Worm (Caenorhabditis elegans) whole organism, L1 larva: ENCODE measurements around the gene D1044.4.
A peak's percentile ranks its signal among the peaks of the same experiment; 100 is the strongest.

Source experiments
- C04F5.9 ChIP-seq: sonication (generic microtip); optimal IDR thresholded peaks from 2 replicates; lab custom pipeline; 2016; ENCODE audit warnings: missing genetic modification characterization, missing compliant biosample characterization
- aha-1 ChIP-seq: fragments of 150-350 bp; optimal IDR thresholded peaks from 2 replicates; lab custom pipeline; 2014; ENCODE audit warnings: missing biosample characterization, missing genetic modification characterization
- alr-1 ChIP-seq: fragments of 200-800 bp; sonication (Bioruptor generic); optimal IDR thresholded peaks from 2 replicates; lab custom pipeline; 2018; ENCODE audit warnings: borderline replicate concordance, mild to moderate bottlenecking, missing genetic modification characterization, missing compliant biosample characterization
- aly-2 ChIP-seq: fragments of 150-350 bp; optimal IDR thresholded peaks from 2 replicates; lab custom pipeline; 2014; ENCODE audit warnings: missing biosample characterization, missing genetic modification characterization
- ama-1 ChIP-seq: fragments of 150-350 bp; optimal IDR thresholded peaks from 2 replicates; lab custom pipeline; 2014
- blmp-1 ChIP-seq: fragments of 150-350 bp; optimal IDR thresholded peaks from 2 replicates; lab custom pipeline; 2014; ENCODE audit warnings: missing biosample characterization, missing genetic modification characterization
- ceh-82 ChIP-seq, 3 experiments: fragments of 150-350 bp in 1 of 3; sonication (generic microtip) in 2 of 3; optimal IDR thresholded peaks; 2 replicates each; lab custom pipeline; 2014 to 2017; ENCODE audit warnings: missing biosample characterization in 3 of 3, missing genetic modification characterization in 3 of 3
- ceh-90 ChIP-seq: sonication (generic microtip); optimal IDR thresholded peaks from 2 replicates; lab custom pipeline; 2016; ENCODE audit warnings: missing genetic modification characterization, missing compliant biosample characterization
- dpl-1 ChIP-seq, 3 experiments: fragments of 150-350 bp in 2 of 3; sonication (generic microtip) in 1 of 3; optimal IDR thresholded peaks; 2 replicates each; lab custom pipeline; 2014 to 2017; ENCODE audit warnings: missing biosample characterization in 3 of 3, missing genetic modification characterization in 3 of 3, missing genetic modification reagents in 3 of 3
- dsc-1 ChIP-seq: sonication (generic microtip); optimal IDR thresholded peaks from 2 replicates; lab custom pipeline; 2016; ENCODE audit warnings: mild to moderate bottlenecking, missing genetic modification characterization, missing compliant biosample characterization
- efl-1 ChIP-seq, 4 experiments: fragments of 150-350 bp; optimal IDR thresholded peaks in 3 of 4; peaks in 1 of 4; 1 replicate in 1 of 4; 2 replicates in 3 of 4; lab custom pipeline; 2014; ENCODE audit warnings: missing biosample characterization in 2 of 4, missing genetic modification characterization in 2 of 4, missing genetic modification reagents in 2 of 4
- egl-13 ChIP-seq: sonication (generic microtip); optimal IDR thresholded peaks from 2 replicates; lab custom pipeline; 2016; ENCODE audit warnings: missing genotype, missing genetic modification reagents, missing genetic modification characterization, missing compliant biosample characterization
- elt-2 ChIP-seq: sonication (generic microtip); optimal IDR thresholded peaks from 2 replicates; lab custom pipeline; 2016; ENCODE audit warnings: missing genetic modification characterization, mild to moderate bottlenecking, inconsistent platforms, missing compliant biosample characterization, missing genetic modification reagents
- fkh-10 ChIP-seq: sonication (generic microtip); optimal IDR thresholded peaks from 2 replicates; lab custom pipeline; 2017; ENCODE audit warnings: missing biosample characterization, missing genetic modification reagents, missing genetic modification characterization
- fkh-4 ChIP-seq: sonication (generic microtip); optimal IDR thresholded peaks from 2 replicates; lab custom pipeline; 2016; ENCODE audit warnings: missing compliant biosample characterization, missing genetic modification characterization, borderline replicate concordance
- fkh-8 ChIP-seq: sonication (generic microtip); optimal IDR thresholded peaks from 2 replicates; lab custom pipeline; 2016; ENCODE audit warnings: mild to moderate bottlenecking, missing genetic modification characterization, missing compliant biosample characterization
- fos-1 ChIP-seq: fragments of 150-350 bp; optimal IDR thresholded peaks from 2 replicates; lab custom pipeline; 2014; ENCODE audit warnings: missing biosample characterization, missing genetic modification characterization
- grh-1 ChIP-seq: fragments of 200-800 bp; sonication (Bioruptor generic); IDR thresholded peaks from 2 replicates; pipeline ENCODE4 v1.3.6; 2022; ENCODE audit warnings: missing genetic modification reagents, missing genetic modification characterization, missing compliant biosample characterization
- hlh-17 ChIP-seq: fragments of 200-800 bp; sonication (Bioruptor generic); optimal IDR thresholded peaks from 2 replicates; lab custom pipeline; 2018; ENCODE audit warnings: missing genetic modification characterization, mild to moderate bottlenecking, missing compliant biosample characterization, moderate library complexity, borderline replicate concordance
- hlh-4 ChIP-seq: sonication (generic microtip); optimal IDR thresholded peaks from 2 replicates; lab custom pipeline; 2016; ENCODE audit warnings: mild to moderate bottlenecking, missing genetic modification characterization, missing compliant biosample characterization
- irx-1 ChIP-seq: sonication (generic microtip); optimal IDR thresholded peaks from 2 replicates; lab custom pipeline; 2016; ENCODE audit warnings: missing genetic modification characterization, missing compliant biosample characterization
- isw-1 ChIP-seq: fragments of 200-800 bp; sonication (Bioruptor generic); IDR thresholded peaks from 2 replicates; pipeline ENCODE4 v1.3.6; 2022; ENCODE audit warnings: missing genetic modification characterization, missing compliant biosample characterization
- jun-1 ChIP-seq: fragments of 150-350 bp; optimal IDR thresholded peaks from 2 replicates; lab custom pipeline; 2014; ENCODE audit warnings: missing biosample characterization, missing genetic modification reagents, missing genetic modification characterization
- lin-13 ChIP-seq: fragments of 150-350 bp; optimal IDR thresholded peaks from 2 replicates; lab custom pipeline; 2014; ENCODE audit warnings: missing biosample characterization, missing genetic modification reagents, missing genetic modification characterization
- lin-14 ChIP-seq: fragments of 200-800 bp; sonication (Bioruptor generic); optimal IDR thresholded peaks from 2 replicates; lab custom pipeline; 2018; ENCODE audit warnings: mild to moderate bottlenecking, missing genetic modification characterization, moderate library complexity, missing compliant biosample characterization
- lin-35 ChIP-seq, 2 experiments: fragments of 150-350 bp; optimal IDR thresholded peaks; 2 replicates each; lab custom pipeline; 2014; ENCODE audit warnings: missing biosample characterization in 2 of 2, missing genetic modification characterization in 2 of 2, missing genetic modification reagents in 2 of 2
- lin-39 ChIP-seq: fragments of 150-350 bp; optimal IDR thresholded peaks from 2 replicates; lab custom pipeline; 2014; ENCODE audit warnings: missing biosample characterization, missing genetic modification reagents, missing genetic modification characterization
- lir-3 ChIP-seq: sonication (generic microtip); optimal IDR thresholded peaks from 2 replicates; lab custom pipeline; 2016; ENCODE audit warnings: mild to moderate bottlenecking, missing genetic modification characterization, moderate library complexity, missing compliant biosample characterization; ENCODE audit not compliant: poor library complexity
- lsy-2 ChIP-seq, 2 experiments: fragments of 150-350 bp; optimal IDR thresholded peaks; 2 replicates each; lab custom pipeline; 2014; ENCODE audit warnings: missing biosample characterization in 2 of 2, missing genetic modification characterization in 2 of 2
- mef-2 ChIP-seq: fragments of 150-350 bp; optimal IDR thresholded peaks from 2 replicates; lab custom pipeline; 2014; ENCODE audit warnings: missing biosample characterization, missing genetic modification characterization
- mep-1 ChIP-seq: fragments of 150-350 bp; optimal IDR thresholded peaks from 2 replicates; lab custom pipeline; 2014; ENCODE audit warnings: missing biosample characterization, missing genetic modification characterization
- nhr-11 ChIP-seq: fragments of 150-350 bp; optimal IDR thresholded peaks from 2 replicates; lab custom pipeline; 2014; ENCODE audit warnings: missing biosample characterization, missing genetic modification characterization
- nhr-12 ChIP-seq: sonication (generic microtip); optimal IDR thresholded peaks from 2 replicates; lab custom pipeline; 2017; ENCODE audit warnings: missing biosample characterization, missing genetic modification characterization
- nhr-19 ChIP-seq: fragments of 200-800 bp; sonication (Bioruptor generic); conservative IDR thresholded peaks from 2 replicates; pipeline ENCODE4 v1.3.6; 2022; ENCODE audit warnings: missing genetic modification characterization, missing compliant biosample characterization
- nhr-237 ChIP-seq: fragments of 150-350 bp; optimal IDR thresholded peaks from 2 replicates; lab custom pipeline; 2014; ENCODE audit warnings: missing biosample characterization, missing genetic modification characterization
- nhr-71 ChIP-seq: sonication (generic microtip); optimal IDR thresholded peaks from 2 replicates; lab custom pipeline; 2016; ENCODE audit warnings: mild to moderate bottlenecking, missing genetic modification characterization, moderate library complexity, missing compliant biosample characterization
- nhr-85 ChIP-seq: sonication (generic microtip); peaks from one replicate; lab custom pipeline; 2016; ENCODE audit warnings: missing genetic modification characterization, inconsistent platforms, missing compliant biosample characterization
- rnt-1 ChIP-seq: sonication (generic microtip); optimal IDR thresholded peaks from 2 replicates; lab custom pipeline; 2016; ENCODE audit warnings: mild to moderate bottlenecking, missing genetic modification characterization, moderate library complexity, missing compliant biosample characterization
- skn-1 ChIP-seq: fragments of 150-350 bp; optimal IDR thresholded peaks from 2 replicates; lab custom pipeline; 2014; ENCODE audit warnings: missing biosample characterization, missing genetic modification characterization
- snpc-4 ChIP-seq: fragments of 150-350 bp; optimal IDR thresholded peaks from 2 replicates; lab custom pipeline; 2014; ENCODE audit warnings: missing biosample characterization, missing genetic modification characterization
- snu-23 ChIP-seq: sonication (generic microtip); optimal IDR thresholded peaks from 2 replicates; lab custom pipeline; 2016; ENCODE audit warnings: missing genetic modification characterization, missing compliant biosample characterization
- sptf-1 ChIP-seq: fragments of 150-350 bp; optimal IDR thresholded peaks from 2 replicates; lab custom pipeline; 2014; ENCODE audit warnings: missing biosample characterization, missing genetic modification characterization
- swsn-7 ChIP-seq: sonication (generic microtip); optimal IDR thresholded peaks from 2 replicates; lab custom pipeline; 2016; ENCODE audit warnings: missing genetic modification characterization, missing compliant biosample characterization
- tbx-2 ChIP-seq: sonication (generic microtip); optimal IDR thresholded peaks from 2 replicates; lab custom pipeline; 2016; ENCODE audit warnings: missing genetic modification characterization, missing compliant biosample characterization
- unc-62 ChIP-seq: fragments of 150-350 bp; optimal IDR thresholded peaks from 2 replicates; lab custom pipeline; 2014; ENCODE audit warnings: missing biosample characterization, missing genetic modification reagents, missing genetic modification characterization
- vab-15 ChIP-seq: sonication (generic microtip); optimal IDR thresholded peaks from 2 replicates; lab custom pipeline; 2017; ENCODE audit warnings: missing genotype, mild to moderate bottlenecking, missing genetic modification characterization, missing compliant biosample characterization
- xbp-1 ChIP-seq: sonication (generic microtip); optimal IDR thresholded peaks from 2 replicates; lab custom pipeline; 2016; ENCODE audit warnings: missing genetic modification characterization, missing compliant biosample characterization
- ztf-11 ChIP-seq, 2 experiments: sonication (generic microtip); optimal IDR thresholded peaks; 2 replicates each; lab custom pipeline; 2016 to 2017; ENCODE audit warnings: missing genetic modification characterization in 2 of 2, missing biosample characterization in 1 of 2, missing compliant biosample characterization in 1 of 2
- ztf-4 ChIP-seq: fragments of 150-350 bp; optimal IDR thresholded peaks from 2 replicates; lab custom pipeline; 2014; ENCODE audit warnings: missing biosample characterization, missing genetic modification characterization

The D1044.4 gene

DNA sequence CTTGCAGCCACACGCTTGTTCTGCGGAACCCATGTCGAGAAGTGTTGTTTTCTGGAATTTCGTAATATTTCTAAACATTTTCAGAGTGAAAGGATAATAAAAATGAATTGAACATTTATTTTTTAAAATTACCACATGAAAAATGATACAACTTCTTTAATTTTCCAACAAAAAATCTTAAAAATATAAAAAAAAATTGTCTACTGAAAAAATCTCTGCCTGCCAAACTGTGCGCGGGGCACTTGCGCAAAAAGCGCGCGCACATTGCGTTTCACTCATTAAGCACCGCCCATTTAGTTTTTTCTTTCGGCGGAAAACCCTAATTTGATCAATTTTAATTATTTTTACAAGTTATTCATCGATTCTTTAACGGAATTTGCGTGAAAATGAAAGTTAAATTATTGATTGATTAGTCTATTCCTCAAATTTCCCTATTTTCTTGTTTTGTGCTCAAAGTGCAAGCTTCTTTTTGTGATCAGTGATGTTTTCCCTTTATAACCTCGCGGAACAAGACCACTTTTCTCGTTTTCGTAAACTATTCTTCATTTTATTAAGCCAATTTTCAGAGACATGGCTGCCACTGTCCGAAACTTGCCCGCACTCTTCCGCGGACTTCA is 33.2 kb upstream of the D1044.4 start, which contains the start of the genes nmad-1 and hach-1 (continued):
- TF ChIP-seq isw-1, result peak; percentile 53; the same call in 1 of the 2 replicates
- peak; percentile 75 for TF ChIP-seq mep-1
- no peak for TF ChIP-seq ama-1 (lab: Kevin White, UChicago)
- TF ChIP-seq aha-1, result no peak
- no peak for TF ChIP-seq mef-2 (tag; lab: Kevin White, UChicago)
- TF ChIP-seq dpl-1 (GFP tag; optimal IDR thresholded peaks at IDR 0.05; lab: Kevin White, UChicago), result peak; percentile 50 to 67 (median 58)
- peak; percentile 56 for TF ChIP-seq irx-1 (tag; lab: Kevin White, UChicago)
- peak in 1 of 2 experiments; percentile 76 for TF ChIP-seq ztf-11 (tag; optimal IDR thresholded peaks at IDR 0.05; lab: Kevin White, UChicago)
- TF ChIP-seq ztf-4 (tag; lab: Kevin White, UChicago), result peak; percentile 63
- peak; percentile 43 for TF ChIP-seq blmp-1 (tag; lab: Kevin White, UChicago)
- no peak for TF ChIP-seq fos-1 (tag; lab: Kevin White, UChicago)
- peak; percentile 56 to 74 for TF ChIP-seq efl-1 (optimal IDR thresholded peaks at IDR 0.05; lab: Kevin White, UChicago)
- TF ChIP-seq efl-1 (GFP tag; optimal IDR thresholded peaks at IDR 0.05 in 1 of 2; lab: Kevin White, UChicago), result peak; percentile 46 to 97
- TF ChIP-seq lin-13 (GFP tag; lab: Kevin White, UChicago), result peak; percentile 38
- peak; percentile 84 for TF ChIP-seq swsn-7 (tag; lab: Kevin White, UChicago)

DNA sequence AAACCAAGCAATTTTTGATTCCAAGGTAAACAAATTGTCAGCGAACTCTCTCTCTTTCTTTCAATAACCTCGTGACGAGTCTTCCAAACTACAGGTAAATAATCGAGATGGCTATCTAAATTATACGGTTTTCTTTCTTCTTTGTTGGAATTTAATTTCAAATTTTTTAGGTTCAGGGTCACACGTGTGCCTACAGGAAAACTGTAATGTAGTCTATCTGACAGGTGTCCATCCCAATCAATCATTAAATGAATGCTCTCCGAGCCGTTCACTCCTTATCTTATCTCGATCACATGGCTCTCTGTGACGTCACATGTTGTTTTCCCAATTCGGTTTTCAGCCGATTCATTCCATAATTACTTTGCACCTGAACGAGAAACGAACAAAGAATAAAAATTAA is 31.3 kb upstream of the D1044.4 start:
- TF ChIP-seq aha-1 (no peak), dpl-1 (GFP tag; optimal IDR thresholded peaks at IDR 0.05; lab: Kevin White, UChicago) (no peak), unc-62 (GFP tag; lab: Kevin White, UChicago) (no peak), jun-1 (tag; lab: Kevin White, UChicago) (no peak), aly-2 (no peak), nhr-71 (tag; lab: Kevin White, UChicago) (peak; percentile 41), skn-1 (tag; lab: Kevin White, UChicago) (peak; percentile 12), rnt-1 (tag; lab: Kevin White, UChicago) (no peak), snpc-4 (tag; lab: Kevin White, UChicago) (no peak), lin-14 (GFP tag; lab: Kevin White, UChicago) (peak; percentile 52), grh-1 (GFP tag; lab: Robert Waterston, UW) (no peak), alr-1 (no peak), nhr-11 (tag; lab: Kevin White, UChicago) (no peak), fos-1 (tag; lab: Kevin White, UChicago) (no peak), nhr-237 (no peak), nhr-19 (GFP tag; lab: Robert Waterston, UW) (peak; percentile 28; the same call in 1 of the 2 replicates), irx-1 (tag; lab: Kevin White, UChicago) (no peak), nhr-12 (tag; lab: Kevin White, UChicago) (no peak), lin-13 (GFP tag; lab: Kevin White, UChicago) (no peak), lsy-2 (tag; optimal IDR thresholded peaks at IDR 0.05; lab: Kevin White, UChicago) (peak in 1 of 2 experiments; percentile 24), sptf-1 (tag; lab: Kevin White, UChicago) (no peak), ceh-82 (tag; optimal IDR thresholded peaks at IDR 0.05; lab: Kevin White, UChicago) (no peak), elt-2 (tag; lab: Kevin White, UChicago) (peak; percentile 59), lir-3 (tag; lab: Kevin White, UChicago) (no peak), vab-15 (tag; lab: Kevin White, UChicago) (no peak), fkh-10 (GFP tag; lab: Kevin White, UChicago) (no peak), nhr-85 (tag; lab: Kevin White, UChicago) (peak; percentile 89), xbp-1 (tag; lab: Kevin White, UChicago) (no peak), ztf-11 (tag; optimal IDR thresholded peaks at IDR 0.05; lab: Kevin White, UChicago) (no peak), snu-23 (GFP tag; lab: Kevin White, UChicago) (peak; percentile 28), hlh-4 (tag; lab: Kevin White, UChicago) (no peak), dsc-1 (tag; lab: Kevin White, UChicago) (no peak), mef-2 (tag; lab: Kevin White, UChicago) (no peak), fkh-4 (tag; lab: Kevin White, UChicago) (no peak), ceh-90 (tag; lab: Kevin White, UChicago) (no peak), fkh-8 (no peak), egl-13 (tag; lab: Kevin White, UChicago) (no peak), lin-35 (GFP tag; optimal IDR thresholded peaks at IDR 0.05; lab: Kevin White, UChicago) (peak in 1 of 2 experiments; percentile 29), tbx-2 (tag; lab: Kevin White, UChicago) (no peak), C04F5.9 (tag; lab: Kevin White, UChicago) (no peak), lin-39 (tag; lab: Kevin White, UChicago) (no peak), hlh-17 (GFP tag; lab: Kevin White, UChicago) (no peak)
